Fruit fly (Drosophila melanogaster) Kc167 (cell line): ENCODE data around the gene mthl15.

ENCODE experiments used
- Myc ChIP-seq: fragments of >200 bp; optimal IDR thresholded peaks from 2 replicates; lab custom pipeline; 2017; ENCODE audit warnings: missing external identifiers
- Sin3A ChIP-seq: fragments of >200 bp; optimal IDR thresholded peaks from 2 replicates; lab custom pipeline; 2018; ENCODE audit warnings: missing external identifiers
- h ChIP-seq: fragments of >200 bp; optimal IDR thresholded peaks from 3 replicates; lab custom pipeline; 2018; ENCODE audit warnings: missing external identifiers
- insv ChIP-seq: fragments of >200 bp; optimal IDR thresholded peaks from 3 replicates; lab custom pipeline; 2018; ENCODE audit warnings: missing external identifiers
- psq ChIP-seq: fragments of >200 bp; optimal IDR thresholded peaks from 2 replicates; lab custom pipeline; 2017; ENCODE audit warnings: missing external identifiers
- ttk ChIP-seq: sonication (Bioruptor generic); optimal IDR thresholded peaks from 2 replicates; lab custom pipeline; 2017; ENCODE audit warnings: missing external identifiers

mthl15 gene

dm6 chr2L:10232152-10232816 lies 5.8 kb downstream of the mthl15 start, which contains the start of gene eEF1delta:
eEF1delta (plus strand) TSS chr2L:10232507.
- TF ChIP-seq Myc (lab: Kevin White, UChicago): no peak
- no peak for TF ChIP-seq ttk (lab: Kevin White, UChicago)
- TF ChIP-seq insv (lab: Kevin White, UChicago): no peak
- TF ChIP-seq psq: no peak
- no peak for TF ChIP-seq Sin3A (lab: Kevin White, UChicago)
- TF ChIP-seq h (lab: Kevin White, UChicago): no peak

dm6 chr2L:10231510-10231909 lies 6.6 kb downstream of the mthl15 start, which contains the start of gene ova:
ova (minus strand) TSS chr2L:10231692.
- no peak for TF ChIP-seq Myc (lab: Kevin White, UChicago)
- TF ChIP-seq psq: no peak
- TF ChIP-seq Sin3A (lab: Kevin White, UChicago): no peak
- TF ChIP-seq insv (lab: Kevin White, UChicago): no peak
- no peak for TF ChIP-seq h (lab: Kevin White, UChicago)
- no peak for TF ChIP-seq ttk (lab: Kevin White, UChicago)

- no peak for TF ChIP-seq ttk (lab: Kevin White, UChicago)
- TF ChIP-seq h (lab: Kevin White, UChicago): no peak
- no peak for TF ChIP-seq insv (lab: Kevin White, UChicago)
- no peak for TF ChIP-seq psq
- TF ChIP-seq Myc (lab: Kevin White, UChicago): no peak
- no peak for TF ChIP-seq Sin3A (lab: Kevin White, UChicago)
These were observed 7.0 kb downstream of the mthl15 start for dm6 chr2L:10231092-10231494.

dm6 chr2L:10230455-10230854 lies 7.7 kb downstream of the mthl15 start:
- TF ChIP-seq Sin3A (lab: Kevin White, UChicago) (no peak), psq (no peak), ttk (lab: Kevin White, UChicago) (no peak), Myc (lab: Kevin White, UChicago) (no peak), insv (lab: Kevin White, UChicago) (no peak), h (lab: Kevin White, UChicago) (no peak)

dm6 chr2L:10226724-10227407 lies 11.3 kb downstream of the mthl15 start, which contains the start of gene CG5708:
CG5708 (minus strand) TSS chr2L:10226808.
- TF ChIP-seq psq (no peak), Sin3A (lab: Kevin White, UChicago) (no peak)

dm6 chr2L:10226213-10226723 lies 11.8 kb downstream of the mthl15 start:
- TF ChIP-seq psq: no peak
- TF ChIP-seq insv (lab: Kevin White, UChicago): no peak
- TF ChIP-seq h (lab: Kevin White, UChicago): no peak
- TF ChIP-seq Sin3A (lab: Kevin White, UChicago): no peak
- no peak for TF ChIP-seq ttk (lab: Kevin White, UChicago)
- TF ChIP-seq Myc (lab: Kevin White, UChicago): no peak

dm6 chr2L:10222550-10223231 lies 15.4 kb downstream of the mthl15 start, which contains the start of gene Bcs1:
Bcs1 (plus strand) TSS chr2L:10222657.
- TF ChIP-seq ttk (lab: Kevin White, UChicago) (no peak), Myc (lab: Kevin White, UChicago) (no peak), insv (lab: Kevin White, UChicago) (no peak), Sin3A (lab: Kevin White, UChicago) (no peak), psq (no peak), h (lab: Kevin White, UChicago) (no peak)

- TF ChIP-seq h (lab: Kevin White, UChicago) (no peak), Myc (lab: Kevin White, UChicago) (no peak), ttk (lab: Kevin White, UChicago) (no peak), Sin3A (lab: Kevin White, UChicago) (no peak), insv (lab: Kevin White, UChicago) (no peak), psq (no peak)
These were observed 16.8 kb downstream of the mthl15 start for dm6 chr2L:10221387-10221705.

dm6 chr2L:10220501-10221386 lies 17.4 kb downstream of the mthl15 start, which contains the start of the genes Npc1a and Prosalpha6:
Npc1a (minus strand) TSS chr2L:10221216.
Prosalpha6 (plus strand) TSS chr2L:10221351.
- TF ChIP-seq Sin3A (lab: Kevin White, UChicago) (no peak), Myc (lab: Kevin White, UChicago) (no peak), h (lab: Kevin White, UChicago) (no peak), ttk (lab: Kevin White, UChicago) (no peak), psq (no peak), insv (lab: Kevin White, UChicago) (no peak)

dm6 chr2L:10220010-10220409 lies 18.1 kb downstream of the mthl15 start:
- TF ChIP-seq Myc (lab: Kevin White, UChicago): no peak
